Fruit fly (Drosophila melanogaster) whole organism, prepupa: ENCODE data around the gene Gpdh1.
A peak's percentile ranks its signal among the peaks of the same experiment; 100 is the strongest.

Experiments
- Blimp-1 ChIP-seq: fragments of 200-800 bp; sonication (Bioruptor generic); optimal IDR thresholded peaks from 3 replicates; lab custom pipeline; 2017; ENCODE audit warnings: missing biosample characterization, missing genetic modification characterization, mild to moderate bottlenecking, moderate library complexity, missing genetic modification reagents
- CG10669 ChIP-seq: fragments of 200-800 bp; sonication (Bioruptor generic); optimal IDR thresholded peaks from 3 replicates; lab custom pipeline; 2018; ENCODE audit warnings: missing biosample characterization, mild to moderate bottlenecking, missing genetic modification characterization, moderate library complexity
- CG11762 ChIP-seq: fragments of 200-800 bp; sonication (Bioruptor generic); optimal IDR thresholded peaks from 3 replicates; lab custom pipeline; 2016; ENCODE audit warnings: missing biosample characterization, missing genetic modification characterization; ENCODE audit not compliant: insufficient read depth
- CG11902 ChIP-seq: fragments of 200-800 bp; sonication (Bioruptor generic); optimal IDR thresholded peaks from 3 replicates; lab custom pipeline; 2016; ENCODE audit warnings: missing biosample characterization, missing genetic modification characterization
- CG15336 ChIP-seq: fragments of 200-800 bp; sonication (Bioruptor generic); IDR thresholded peaks from 2 replicates; pipeline ENCODE4 v1.3.6; 2022; ENCODE audit warnings: missing biosample characterization, missing genetic modification characterization
- CG16779 ChIP-seq: fragments of 200-800 bp; sonication (Bioruptor generic); optimal IDR thresholded peaks from 3 replicates; lab custom pipeline; 2017; ENCODE audit warnings: missing biosample characterization, mild to moderate bottlenecking, missing genetic modification characterization
- CG3032 ChIP-seq: fragments of 200-800 bp; optimal IDR thresholded peaks from 2 replicates; lab custom pipeline; 2019; ENCODE audit warnings: missing biosample characterization, mild to moderate bottlenecking, missing genetic modification characterization, moderate library complexity
- CG31627 ChIP-seq: fragments of 200-800 bp; sonication (Bioruptor generic); optimal IDR thresholded peaks from 3 replicates; lab custom pipeline; 2016; ENCODE audit warnings: missing biosample characterization, missing genetic modification characterization
- CG32006 ChIP-seq: fragments of 200-800 bp; sonication (Bioruptor generic); optimal IDR thresholded peaks from 3 replicates; lab custom pipeline; 2017; ENCODE audit warnings: missing biosample characterization, mild to moderate bottlenecking, missing genetic modification characterization
- CG34406 ChIP-seq: fragments of 200-800 bp; sonication (Bioruptor generic); optimal IDR thresholded peaks from 3 replicates; lab custom pipeline; 2016; ENCODE audit warnings: missing biosample characterization, missing genetic modification characterization
- CG6276 ChIP-seq: fragments of 200-800 bp; sonication (Bioruptor generic); optimal IDR thresholded peaks from 2 replicates; lab custom pipeline; 2017; ENCODE audit warnings: missing biosample characterization, mild to moderate bottlenecking, missing genetic modification characterization
- CG6792 ChIP-seq: fragments of 200-800 bp; sonication (Bioruptor generic); optimal IDR thresholded peaks from 3 replicates; lab custom pipeline; 2016; ENCODE audit warnings: missing biosample characterization, missing genetic modification characterization
- CG6808 ChIP-seq: fragments of 200-800 bp; sonication (Bioruptor generic); optimal IDR thresholded peaks from 3 replicates; lab custom pipeline; 2017; ENCODE audit warnings: missing biosample characterization, missing genetic modification characterization, mild to moderate bottlenecking, moderate library complexity, missing genetic modification reagents
- CG9139 ChIP-seq: fragments of 200-800 bp; sonication (Bioruptor generic); optimal IDR thresholded peaks from 3 replicates; lab custom pipeline; 2017; ENCODE audit warnings: missing biosample characterization, mild to moderate bottlenecking, missing genetic modification characterization
- Eip78C ChIP-seq: fragments of 200-800 bp; sonication (Bioruptor generic); peaks from one replicate; lab custom pipeline; 2016; ENCODE audit warnings: missing biosample characterization, missing genetic modification characterization
- Ets21C ChIP-seq: fragments of 200-800 bp; sonication (Bioruptor generic); optimal IDR thresholded peaks from 3 replicates; lab custom pipeline; 2016; ENCODE audit warnings: missing biosample characterization, missing genetic modification characterization
- Ets96B ChIP-seq: fragments of 200-800 bp; optimal IDR thresholded peaks from 2 replicates; lab custom pipeline; 2019; ENCODE audit warnings: missing biosample characterization, mild to moderate bottlenecking, missing genetic modification characterization, moderate library complexity
- Gug ChIP-seq: fragments of 200-800 bp; sonication (Bioruptor generic); IDR thresholded peaks from 2 replicates; pipeline ENCODE4 v1.3.6; 2022; ENCODE audit warnings: missing biosample characterization, missing genetic modification characterization
- Hr38 ChIP-seq: sonication (Bioruptor generic); optimal IDR thresholded peaks from 2 replicates; lab custom pipeline; 2016; ENCODE audit warnings: missing biosample characterization, missing genetic modification characterization
- Hr39 ChIP-seq: fragments of 200-800 bp; sonication (Bioruptor generic); optimal IDR thresholded peaks from 2 replicates; lab custom pipeline; 2016; ENCODE audit warnings: missing biosample characterization, missing genetic modification characterization
- Hr4 ChIP-seq: fragments of 200-800 bp; sonication (Bioruptor generic); optimal IDR thresholded peaks from 3 replicates; lab custom pipeline; 2016; ENCODE audit warnings: missing biosample characterization, missing genetic modification characterization
- Lpt ChIP-seq: fragments of 200-800 bp; sonication (Bioruptor generic); optimal IDR thresholded peaks from 3 replicates; lab custom pipeline; 2016; ENCODE audit warnings: missing biosample characterization, missing genetic modification characterization
- OdsH ChIP-seq: fragments of 200-800 bp; sonication (Bioruptor generic); optimal IDR thresholded peaks from 3 replicates; lab custom pipeline; 2016; ENCODE audit warnings: missing biosample characterization, missing genetic modification characterization
- Sox14 ChIP-seq: fragments of 200-800 bp; sonication (Bioruptor generic); optimal IDR thresholded peaks from 3 replicates; lab custom pipeline; 2016; ENCODE audit warnings: missing biosample characterization, missing genetic modification characterization
- Sox15 ChIP-seq: fragments of 200-800 bp; sonication (Bioruptor generic); optimal IDR thresholded peaks from 3 replicates; lab custom pipeline; 2016; ENCODE audit warnings: missing biosample characterization, missing genetic modification characterization
- cyc ChIP-seq: fragments of 200-800 bp; sonication (Bioruptor generic); optimal IDR thresholded peaks from 3 replicates; lab custom pipeline; 2016; ENCODE audit warnings: missing biosample characterization, missing genetic modification characterization
- dsx ChIP-seq: fragments of 200-800 bp; optimal IDR thresholded peaks from 3 replicates; lab custom pipeline; 2019; ENCODE audit warnings: missing biosample characterization, mild to moderate bottlenecking, missing genetic modification characterization, moderate library complexity; ENCODE audit not compliant: poor library complexity, severe bottlenecking
- eg ChIP-seq: fragments of 200-800 bp; sonication (Bioruptor generic); IDR thresholded peaks from 3 replicates; pipeline ENCODE4 v1.3.6; 2022; ENCODE audit warnings: missing biosample characterization, missing genetic modification characterization
- esn ChIP-seq: fragments of 200-800 bp; sonication (Bioruptor generic); optimal IDR thresholded peaks from 2 replicates; lab custom pipeline; 2016; ENCODE audit warnings: missing biosample characterization, mild to moderate bottlenecking, missing genetic modification characterization, moderate library complexity
- fd85E ChIP-seq: fragments of 200-800 bp; sonication (Bioruptor generic); optimal IDR thresholded peaks from 3 replicates; lab custom pipeline; 2016; ENCODE audit warnings: missing biosample characterization, missing genetic modification characterization
- fkh ChIP-seq: fragments of 200-800 bp; sonication (Bioruptor generic); optimal IDR thresholded peaks from 3 replicates; lab custom pipeline; 2017; ENCODE audit warnings: missing biosample characterization, mild to moderate bottlenecking, missing genetic modification characterization, moderate library complexity
- lz ChIP-seq: fragments of 200-800 bp; sonication (Bioruptor generic); optimal IDR thresholded peaks from 3 replicates; lab custom pipeline; 2016; ENCODE audit warnings: missing biosample characterization, missing genetic modification characterization
- pdm3 ChIP-seq: fragments of 200-800 bp; sonication (Bioruptor generic); optimal IDR thresholded peaks from 3 replicates; lab custom pipeline; 2016; ENCODE audit warnings: missing biosample characterization, missing genetic modification characterization
- salr ChIP-seq, 2 experiments: fragments of 200-800 bp; sonication (Bioruptor generic); optimal IDR thresholded peaks; 3 replicates each; lab custom pipeline; 2016 to 2018; ENCODE audit warnings: missing biosample characterization in 2 of 2, missing genetic modification characterization in 2 of 2, mild to moderate bottlenecking in 1 of 2
- spab ChIP-seq: fragments of 200-800 bp; sonication (Bioruptor generic); optimal IDR thresholded peaks from 2 replicates; lab custom pipeline; 2017; ENCODE audit warnings: missing biosample characterization, mild to moderate bottlenecking, missing genetic modification characterization, missing genetic modification reagents
- ss ChIP-seq, 2 experiments: fragments of 200-800 bp; sonication (Bioruptor generic); optimal IDR thresholded peaks; 2 replicates in 1 of 2; 3 replicates in 1 of 2; lab custom pipeline; 2017 to 2018; ENCODE audit warnings: mild to moderate bottlenecking in 2 of 2, missing biosample characterization in 2 of 2, missing genetic modification characterization in 2 of 2, moderate library complexity in 1 of 2
- svp ChIP-seq: fragments of 200-800 bp; sonication (Bioruptor generic); peaks from one replicate; lab custom pipeline; 2016; ENCODE audit warnings: missing biosample characterization, missing genetic modification characterization
- vri ChIP-seq: fragments of 200-800 bp; sonication (Bioruptor generic); optimal IDR thresholded peaks from 3 replicates; lab custom pipeline; 2016; ENCODE audit warnings: missing biosample characterization, mild to moderate bottlenecking, missing genetic modification characterization

The Gpdh1 gene

DNA sequence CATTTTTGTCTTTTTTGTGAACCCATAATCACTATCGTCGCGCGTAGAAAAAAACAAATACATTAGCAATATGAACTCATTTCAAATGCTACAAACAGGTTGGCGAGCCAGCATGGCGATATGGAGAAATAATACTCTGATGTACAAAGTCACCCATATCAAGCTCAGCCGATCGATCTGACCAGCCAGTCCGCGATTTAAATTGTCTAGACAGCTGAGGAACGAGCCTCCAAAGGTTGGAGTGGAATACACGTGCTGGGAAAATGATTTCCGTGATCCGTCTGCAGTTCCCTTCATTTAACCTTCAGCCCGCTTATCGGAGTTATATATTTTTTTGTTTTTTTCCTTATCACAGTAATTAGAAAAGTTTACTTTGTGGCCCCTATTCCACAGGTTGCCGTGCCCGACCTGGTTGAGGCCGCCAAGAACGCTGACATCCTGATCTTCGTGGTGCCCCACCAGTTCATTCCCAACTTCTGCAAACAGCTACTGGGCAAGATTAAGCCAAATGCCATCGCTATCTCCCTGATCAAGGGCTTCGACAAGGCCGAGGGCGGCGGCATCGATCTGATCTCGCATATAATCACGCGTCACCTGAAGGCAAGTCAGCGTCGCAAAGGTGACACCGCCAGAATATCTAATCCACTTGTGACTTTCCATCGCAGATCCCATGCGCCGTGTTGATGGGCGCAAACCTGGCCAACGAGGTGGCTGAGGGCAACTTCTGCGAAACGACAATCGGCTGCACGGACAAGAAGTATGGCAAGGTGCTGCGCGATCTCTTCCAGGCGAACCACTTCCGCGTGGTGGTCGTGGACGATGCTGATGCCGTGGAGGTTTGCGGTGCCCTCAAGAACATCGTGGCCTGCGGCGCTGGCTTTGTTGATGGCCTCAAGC lies 2.5 kb downstream of the Gpdh1 start:
- TF ChIP-seq fkh (GFP tag; lab: Kevin White, UChicago) = no peak
- peak; percentile 90 for TF ChIP-seq svp (GFP tag; lab: Kevin White, UChicago)
- TF ChIP-seq CG6792 (GFP tag; lab: Kevin White, UChicago) = no peak

DNA sequence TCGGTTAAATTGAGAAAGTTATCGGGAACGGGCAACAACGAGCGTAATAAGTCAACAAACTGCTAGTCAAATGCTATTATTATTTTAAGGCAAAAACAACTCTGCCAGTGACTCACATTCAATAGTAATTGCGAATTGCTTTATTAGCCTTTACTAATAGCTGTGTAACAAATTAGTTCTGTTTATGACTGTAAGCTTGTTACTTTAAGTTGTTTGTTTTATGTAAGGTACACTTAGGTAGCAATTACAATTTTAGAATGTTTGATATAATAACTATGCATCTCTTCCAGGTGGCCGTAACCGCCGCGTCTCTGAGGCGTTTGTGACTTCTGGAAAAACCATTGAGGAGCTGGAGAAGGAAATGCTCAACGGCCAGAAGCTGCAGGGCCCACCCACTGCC lies 3.3 kb downstream of the Gpdh1 start:
- no peak for TF ChIP-seq CG11902
- TF ChIP-seq Eip78C (GFP tag; lab: Kevin White, UChicago) = no peak
- no peak for TF ChIP-seq Lpt (GFP tag; lab: Kevin White, UChicago)
- TF ChIP-seq ss (GFP tag; optimal IDR thresholded peaks at IDR 0.05; lab: Kevin White, UChicago) = no peak
- no peak for TF ChIP-seq CG10669
- no peak for TF ChIP-seq vri (GFP tag; lab: Kevin White, UChicago)
- TF ChIP-seq CG6792 (GFP tag; lab: Kevin White, UChicago) = no peak
- TF ChIP-seq CG11762 (GFP tag; lab: Kevin White, UChicago) = no peak
- TF ChIP-seq eg (GFP tag; lab: Robert Waterston, UW) = no peak
- no peak for TF ChIP-seq cyc
- TF ChIP-seq Blimp-1 (GFP tag; lab: Kevin White, UChicago) = no peak
- TF ChIP-seq CG31627 (GFP tag; lab: Kevin White, UChicago) = no peak
- no peak for TF ChIP-seq pdm3 (GFP tag; lab: Kevin White, UChicago)
- TF ChIP-seq CG9139 = no peak
- TF ChIP-seq Gug = no peak

DNA sequence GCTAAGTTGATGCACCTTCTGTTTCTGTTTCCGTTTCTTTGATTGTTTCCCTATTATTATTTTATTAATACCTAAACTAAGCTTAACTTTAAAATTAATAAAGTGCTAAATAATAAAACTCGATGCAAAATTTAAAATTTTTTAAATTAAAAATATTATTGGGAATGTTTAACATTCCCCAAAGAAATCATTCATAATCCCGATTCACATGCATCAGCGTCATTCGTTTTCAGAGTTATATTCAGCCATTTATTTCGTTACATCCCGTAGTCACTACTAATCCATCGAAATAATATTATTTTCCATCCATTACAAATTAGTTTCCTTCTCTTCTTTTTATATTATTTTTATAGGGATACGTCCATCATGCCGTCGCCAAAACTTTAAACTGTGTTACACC lies 4.1 kb downstream of the Gpdh1 start:
- TF ChIP-seq pdm3 (GFP tag; lab: Kevin White, UChicago) = no peak
- no peak for TF ChIP-seq Hr4 (GFP tag; lab: Kevin White, UChicago)
- TF ChIP-seq CG3032 = no peak
- TF ChIP-seq CG6808 (GFP tag; lab: Kevin White, UChicago) = no peak
- TF ChIP-seq lz (GFP tag; lab: Kevin White, UChicago) = no peak
- TF ChIP-seq fd85E (GFP tag; lab: Kevin White, UChicago) = no peak
- no peak for TF ChIP-seq Hr38 (GFP tag; lab: Kevin White, UChicago)
- TF ChIP-seq CG15336 (GFP tag; lab: Robert Waterston, UW) = no peak
- no peak for TF ChIP-seq Sox15 (GFP tag; lab: Kevin White, UChicago)
- no peak for TF ChIP-seq salr (GFP tag; optimal IDR thresholded peaks at IDR 0.05; lab: Kevin White, UChicago)
- TF ChIP-seq CG9139 = no peak

DNA sequence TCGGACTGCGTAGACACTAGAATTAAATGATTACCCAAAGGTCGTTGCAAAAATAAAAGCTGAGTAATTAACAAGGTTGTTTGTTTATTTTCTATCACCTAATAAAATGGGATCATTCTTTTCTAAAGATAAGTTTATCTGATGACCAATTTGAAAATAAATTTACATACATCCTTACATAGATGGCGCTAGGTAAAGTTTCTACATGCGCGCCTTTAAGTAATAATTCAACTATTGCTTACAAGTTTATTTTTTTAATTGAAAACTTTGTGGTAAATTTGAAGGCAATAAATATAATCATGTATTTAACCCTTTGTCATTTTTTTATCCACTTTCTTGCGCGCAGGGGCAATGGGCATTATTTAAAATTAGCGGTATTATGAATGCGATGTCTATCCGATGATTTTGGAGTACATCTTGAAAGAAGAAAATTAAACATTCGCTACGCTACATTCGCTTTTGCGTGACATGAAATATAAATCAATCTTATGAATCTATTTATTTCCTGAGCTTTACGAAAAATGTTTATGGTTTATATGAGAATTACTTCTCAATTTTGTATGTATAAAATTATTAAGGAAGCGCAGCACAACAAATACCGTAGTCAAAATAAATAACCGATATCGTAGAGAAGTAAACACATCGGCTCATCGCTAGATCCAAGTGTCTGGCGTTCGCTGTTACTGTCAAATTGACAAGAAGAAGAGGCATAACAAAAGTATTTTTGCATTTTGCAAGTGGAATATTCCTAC lies 5.5 kb downstream of the Gpdh1 start, which contains the start of gene CG9044:
CG9044 (plus strand) TSS at position 676 of the 752 bp plus-strand sequence.
- no peak for TF ChIP-seq ss (GFP tag; optimal IDR thresholded peaks at IDR 0.05; lab: Kevin White, UChicago)
- TF ChIP-seq esn (GFP tag; lab: Kevin White, UChicago) = peak; percentile 62
- no peak for TF ChIP-seq spab
- TF ChIP-seq CG31627 (GFP tag; lab: Kevin White, UChicago) = peak; percentile 68
- TF ChIP-seq cyc = peak; percentile 51
- TF ChIP-seq Hr39 (GFP tag; lab: Kevin White, UChicago) = peak; percentile 76
- TF ChIP-seq CG16779 (tag; lab: Kevin White, UChicago) = no peak
- TF ChIP-seq CG6276 (GFP tag; lab: Kevin White, UChicago) = no peak
- TF ChIP-seq fd85E (GFP tag; lab: Kevin White, UChicago) = no peak
- no peak for TF ChIP-seq dsx (GFP tag; lab: Kevin White, UChicago)
- TF ChIP-seq CG32006 (GFP tag; lab: Kevin White, UChicago) = no peak
- no peak for TF ChIP-seq Ets96B (tag; lab: Kevin White, UChicago)
- peak; percentile 28 for TF ChIP-seq Ets21C (GFP tag; lab: Kevin White, UChicago)
- TF ChIP-seq CG9139 = no peak
- no peak for TF ChIP-seq CG11762 (GFP tag; lab: Kevin White, UChicago)
- TF ChIP-seq CG11902 = peak; percentile 38
- TF ChIP-seq Gug = peak; percentile 27; the same call in 1 of the 2 replicates
- TF ChIP-seq Sox14 (GFP tag; lab: Kevin White, UChicago) = peak; percentile 86
- no peak for TF ChIP-seq OdsH
- TF ChIP-seq lz (GFP tag; lab: Kevin White, UChicago) = peak; percentile 56
- peak; percentile 44 for TF ChIP-seq Sox15 (GFP tag; lab: Kevin White, UChicago)
- TF ChIP-seq CG34406 (GFP tag; lab: Kevin White, UChicago) = no peak
- TF ChIP-seq salr (GFP tag; optimal IDR thresholded peaks at IDR 0.05; lab: Kevin White, UChicago) = no peak
